Worm (Caenorhabditis elegans) whole organism, L3 larva: ENCODE results near the gene lact-1.

Source experiments
- ama-1 ChIP-seq: fragments of 150-350 bp; optimal IDR thresholded peaks from 2 replicates; lab custom pipeline; 2018
- egl-27 ChIP-seq: sonication (generic microtip); optimal IDR thresholded peaks from 4 replicates; lab custom pipeline; 2017; ENCODE audit warnings: missing biosample characterization, missing genetic modification reagents, missing genetic modification characterization
- nfya-1 ChIP-seq: sonication (generic microtip); optimal IDR thresholded peaks from 2 replicates; lab custom pipeline; 2017; ENCODE audit warnings: missing genetic modification characterization, mild to moderate bottlenecking, missing compliant biosample characterization, antibody characterized with exemption, moderate library complexity; ENCODE audit not compliant: insufficient read depth
- nhr-76 ChIP-seq: fragments of 150-350 bp; sonication (generic microtip); optimal IDR thresholded peaks from 5 replicates; lab custom pipeline; 2014; ENCODE audit warnings: missing biosample characterization, missing genetic modification characterization
- tbx-2 ChIP-seq: sonication (generic microtip); optimal IDR thresholded peaks from 2 replicates; lab custom pipeline; 2016; ENCODE audit warnings: mild to moderate bottlenecking, missing genetic modification characterization, missing compliant biosample characterization
- ztf-4 ChIP-seq: fragments of 150-350 bp; optimal IDR thresholded peaks from 2 replicates; lab custom pipeline; 2014; ENCODE audit warnings: missing biosample characterization, missing genetic modification characterization

DNA sequence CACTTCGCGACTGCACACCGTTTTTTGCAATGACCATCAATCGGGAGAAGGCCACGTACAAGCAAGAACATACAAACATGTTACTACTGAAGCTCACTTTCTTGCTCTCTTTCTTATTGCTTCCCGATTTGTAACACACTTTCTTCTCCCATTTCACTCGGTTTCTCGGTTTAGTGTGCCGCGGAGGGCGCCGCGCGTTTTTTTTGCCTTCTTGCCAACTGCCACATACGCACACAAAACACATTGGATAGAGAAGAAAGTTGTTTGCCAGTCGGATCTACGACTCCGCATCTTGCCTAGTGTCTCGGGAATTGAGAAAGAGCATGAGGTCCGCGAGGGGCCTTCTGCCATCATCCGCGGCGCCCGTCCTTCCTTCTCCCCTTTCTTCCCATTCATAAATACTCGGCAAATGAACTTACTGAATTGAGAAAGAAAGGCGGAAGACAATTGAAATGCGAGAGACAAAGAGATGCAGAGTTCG lies 25.4 kb downstream of the lact-1 start:
- TF ChIP-seq egl-27 (no peak), nfya-1 (peak; percentile 78), nhr-76 (tag; lab: Kevin White, UChicago) (no peak), ztf-4 (tag; lab: Kevin White, UChicago) (no peak), tbx-2 (tag; lab: Kevin White, UChicago) (peak; percentile 33), ama-1 (lab: Kevin White, UChicago) (peak; percentile 41)
